Fruit fly (Drosophila melanogaster) whole organism, wandering third instar larva: ENCODE results near the gene haf.
A peak's percentile ranks its signal among the peaks of the same experiment; 100 is the strongest.

Experiments used
- Abd-B ChIP-seq: fragments of >200 bp; optimal IDR thresholded peaks from 2 replicates; lab custom pipeline; 2017; ENCODE audit warnings: missing biosample characterization, missing genetic modification characterization
- CG9705 ChIP-seq: fragments of 200-800 bp; sonication (Bioruptor generic); optimal IDR thresholded peaks from 2 replicates; lab custom pipeline; 2018; ENCODE audit warnings: missing biosample characterization, mild to moderate bottlenecking, missing genetic modification characterization
- Dfd ChIP-seq: fragments of >200 bp; optimal IDR thresholded peaks from 2 replicates; lab custom pipeline; 2017; ENCODE audit warnings: missing biosample characterization, missing genetic modification characterization
- Dif ChIP-seq: fragments of 200-275, 200-300 bp; sonication (Bioruptor generic); optimal IDR thresholded peaks from 2 replicates; lab custom pipeline; 2018; ENCODE audit warnings: missing biosample characterization, missing genetic modification characterization; ENCODE audit not compliant: partially characterized antibody
- GATAd ChIP-seq: sonication (Bioruptor generic); optimal IDR thresholded peaks from 2 replicates; lab custom pipeline; 2016; ENCODE audit warnings: missing biosample characterization, missing genetic modification characterization
- HLH106 ChIP-seq: fragments of 200-800 bp; optimal IDR thresholded peaks from 3 replicates; lab custom pipeline; 2019; ENCODE audit warnings: missing biosample characterization, mild to moderate bottlenecking, missing genetic modification characterization, moderate library complexity
- Hr83 ChIP-seq: fragments of 200-300 bp; sonication (Bioruptor generic); optimal IDR thresholded peaks from 2 replicates; lab custom pipeline; 2016; ENCODE audit warnings: missing biosample characterization, mild to moderate bottlenecking, missing genetic modification characterization, moderate library complexity; ENCODE audit not compliant: poor library complexity, severe bottlenecking
- Jra ChIP-seq: sonication (Bioruptor generic); optimal IDR thresholded peaks from 2 replicates; lab custom pipeline; 2016; ENCODE audit warnings: missing biosample characterization, missing genetic modification characterization
- Mio ChIP-seq: sonication (Bioruptor generic); optimal IDR thresholded peaks from 2 replicates; lab custom pipeline; 2016; ENCODE audit warnings: missing biosample characterization, missing genetic modification characterization
- Myc ChIP-seq: fragments of >200 bp; optimal IDR thresholded peaks from 2 replicates; lab custom pipeline; 2017
- N ChIP-seq: fragments of >200 bp; optimal IDR thresholded peaks from 2 replicates; lab custom pipeline; 2018; ENCODE audit warnings: missing biosample characterization, missing external identifiers, missing genetic modification characterization
- OdsH ChIP-seq: fragments of 200-800 bp; sonication (Bioruptor generic); optimal IDR thresholded peaks from 2 replicates; lab custom pipeline; 2016; ENCODE audit warnings: missing biosample characterization, mild to moderate bottlenecking, missing genetic modification characterization
- Rel ChIP-seq, 2 experiments: fragments of 200-800 bp; sonication (Bioruptor generic) in 1 of 2; optimal IDR thresholded peaks; 2 replicates in 1 of 2; 3 replicates in 1 of 2; lab custom pipeline; 2016 to 2019; ENCODE audit warnings: mild to moderate bottlenecking in 2 of 2, missing biosample characterization in 2 of 2, missing genetic modification characterization in 2 of 2, moderate library complexity in 1 of 2
- Sp1 ChIP-seq: fragments of 200-800 bp; sonication (Bioruptor generic); optimal IDR thresholded peaks from 3 replicates; lab custom pipeline; 2019; ENCODE audit warnings: missing biosample characterization, mild to moderate bottlenecking, missing genetic modification characterization, moderate library complexity
- Vsx2 ChIP-seq: fragments of 200-300, 225-300 bp; sonication (Bioruptor generic); optimal IDR thresholded peaks from 2 replicates; lab custom pipeline; 2018; ENCODE audit warnings: missing biosample characterization, missing genetic modification characterization; ENCODE audit not compliant: partially characterized antibody
- br ChIP-seq: fragments of 200-800 bp; sonication (Bioruptor generic); optimal IDR thresholded peaks from 2 replicates; lab custom pipeline; 2016; ENCODE audit warnings: missing biosample characterization, missing genetic modification characterization
- brk ChIP-seq: fragments of 200-800 bp; sonication (Bioruptor generic); optimal IDR thresholded peaks from 2 replicates; lab custom pipeline; 2016; ENCODE audit warnings: missing biosample characterization, mild to moderate bottlenecking, missing genetic modification characterization
- dl ChIP-seq, 2 experiments: fragments of 175-275, 200-275 bp in 1 of 2; fragments of 200-275 bp in 1 of 2; sonication (Bioruptor generic); optimal IDR thresholded peaks; lab custom pipeline; 2018; ENCODE audit warnings: mild to moderate bottlenecking in 2 of 2, missing biosample characterization in 2 of 2, missing genetic modification characterization in 2 of 2, moderate library complexity in 2 of 2; ENCODE audit not compliant: partially characterized antibody in 2 of 2, insufficient read depth in 1 of 2
- dmrt93B ChIP-seq: fragments of 200-800 bp; sonication (Bioruptor generic); optimal IDR thresholded peaks from 2 replicates; lab custom pipeline; 2018; ENCODE audit warnings: missing biosample characterization, mild to moderate bottlenecking, missing genetic modification characterization
- h ChIP-seq: fragments of 200-800 bp; sonication (Bioruptor generic); optimal IDR thresholded peaks from 3 replicates; lab custom pipeline; 2016; ENCODE audit warnings: missing biosample characterization, mild to moderate bottlenecking, missing genetic modification characterization
- jim ChIP-seq: fragments of 175-275, 200-325 bp; sonication (Bioruptor generic); optimal IDR thresholded peaks from 2 replicates; lab custom pipeline; 2016; ENCODE audit warnings: missing biosample characterization, mild to moderate bottlenecking, missing genetic modification characterization
- lola ChIP-seq: fragments of >200 bp; optimal IDR thresholded peaks from 2 replicates; lab custom pipeline; 2017; ENCODE audit warnings: missing biosample characterization, missing genetic modification characterization
- pan ChIP-seq: fragments of >200 bp; optimal IDR thresholded peaks from 2 replicates; lab custom pipeline; 2017
- psq ChIP-seq: fragments of 200-800 bp; sonication (Bioruptor generic); optimal IDR thresholded peaks from 3 replicates; lab custom pipeline; 2017; ENCODE audit warnings: missing biosample characterization, mild to moderate bottlenecking, missing genetic modification characterization, moderate library complexity
- sage ChIP-seq: fragments of 200-800 bp; sonication (Bioruptor generic); optimal IDR thresholded peaks from 2 replicates; lab custom pipeline; 2016; ENCODE audit warnings: missing biosample characterization, mild to moderate bottlenecking, missing genetic modification characterization
- sv ChIP-seq: fragments of 200-800 bp; sonication (Bioruptor generic); optimal IDR thresholded peaks from 3 replicates; lab custom pipeline; 2016; ENCODE audit warnings: missing biosample characterization, missing genetic modification characterization
- usp ChIP-seq: fragments of >200 bp; optimal IDR thresholded peaks from 2 replicates; lab custom pipeline; 2017; ENCODE audit warnings: missing biosample characterization, missing genetic modification characterization
- woc ChIP-seq: sonication (Bioruptor generic); optimal IDR thresholded peaks from 2 replicates; lab custom pipeline; 2016; ENCODE audit warnings: missing biosample characterization, mild to moderate bottlenecking, missing genetic modification characterization

The haf gene

dm6 chr2L:1651889-1652288 lies 97.0 kb downstream of the haf start:
- TF ChIP-seq Hr83 (GFP tag; lab: Kevin White, UChicago) (peak; percentile 26), jim (GFP tag; lab: Kevin White, UChicago) (no peak)

dm6 chr2L:1653800-1654199 lies 98.9 kb downstream of the haf start:
- TF ChIP-seq sv (GFP tag; lab: Kevin White, UChicago) (no peak), Mio (GFP tag; lab: Kevin White, UChicago) (no peak), Dif (GFP tag; lab: Kevin White, UChicago) (no peak), HLH106 (tag; lab: Kevin White, UChicago) (no peak), Dfd (GFP tag; lab: Kevin White, UChicago) (no peak), dmrt93B (no peak), pan (lab: Kevin White, UChicago) (no peak), lola (GFP tag; lab: Kevin White, UChicago) (no peak), h (GFP tag; lab: Kevin White, UChicago) (no peak), br (no peak), N (GFP tag; lab: Kevin White, UChicago) (no peak), Myc (lab: Kevin White, UChicago) (no peak), Jra (GFP tag; lab: Kevin White, UChicago) (no peak), brk (GFP tag; lab: Kevin White, UChicago) (no peak), sage (GFP tag; lab: Kevin White, UChicago) (no peak), Rel (GFP tag; optimal IDR thresholded peaks at IDR 0.05; lab: Kevin White, UChicago) (no peak), Rel (tag; optimal IDR thresholded peaks at IDR 0.05; lab: Kevin White, UChicago) (no peak), OdsH (no peak), jim (GFP tag; lab: Kevin White, UChicago) (no peak), CG9705 (GFP tag; lab: Kevin White, UChicago) (no peak)

- TF ChIP-seq h (GFP tag; lab: Kevin White, UChicago): no peak
- TF ChIP-seq Jra (GFP tag; lab: Kevin White, UChicago): no peak
- no peak for TF ChIP-seq CG9705 (GFP tag; lab: Kevin White, UChicago)
- no peak for TF ChIP-seq OdsH
- no peak for TF ChIP-seq GATAd (GFP tag; lab: Kevin White, UChicago)
These were observed 99.3 kb downstream of the haf start for dm6 chr2L:1654217-1654616.

- peak; percentile 19 for TF ChIP-seq sv (GFP tag; lab: Kevin White, UChicago)
- no peak for TF ChIP-seq Sp1 (GFP tag; lab: Kevin White, UChicago)
These were observed 100.9 kb downstream of the haf start for dm6 chr2L:1655858-1656257.

- TF ChIP-seq Dif (GFP tag; lab: Kevin White, UChicago) (peak; percentile 14), GATAd (GFP tag; lab: Kevin White, UChicago) (no peak)
These were observed 102.1 kb downstream of the haf start for dm6 chr2L:1656835-1657541.

- TF ChIP-seq woc (GFP tag; lab: Kevin White, UChicago) (no peak), HLH106 (tag; lab: Kevin White, UChicago) (no peak), Dfd (GFP tag; lab: Kevin White, UChicago) (no peak), Sp1 (GFP tag; lab: Kevin White, UChicago) (peak; percentile 6), sage (GFP tag; lab: Kevin White, UChicago) (no peak), Mio (GFP tag; lab: Kevin White, UChicago) (no peak), dmrt93B (no peak), Hr83 (GFP tag; lab: Kevin White, UChicago) (no peak), Rel (GFP tag; optimal IDR thresholded peaks at IDR 0.05; lab: Kevin White, UChicago) (no peak), Rel (tag; optimal IDR thresholded peaks at IDR 0.05; lab: Kevin White, UChicago) (no peak), Myc (lab: Kevin White, UChicago) (no peak), usp (GFP tag; lab: Kevin White, UChicago) (no peak), dl (GFP tag; optimal IDR thresholded peaks at IDR 0.05; lab: Kevin White, UChicago; ENCODE audit: insufficient read depth in 1 of 2, partially characterized antibody in 2 of 2) (no peak), psq (GFP tag; lab: Kevin White, UChicago) (peak; percentile 96), Vsx2 (GFP tag; lab: Kevin White, UChicago) (no peak), Abd-B (GFP tag; lab: Kevin White, UChicago) (no peak)
These were observed 103.2 kb downstream of the haf start for dm6 chr2L:1658124-1658523.
